Worm (Caenorhabditis elegans) whole organism, L3 larva: ENCODE measurements around the gene cpz-2.

Experiments used
- elt-3 ChIP-seq, 3 experiments: fragments of 150-350 bp in 1 of 3; sonication (generic microtip) in 2 of 3; optimal IDR thresholded peaks; 2 replicates in 2 of 3; 4 replicates in 1 of 3; lab custom pipeline; 2014 to 2017; ENCODE audit warnings: missing biosample characterization in 3 of 3, missing genetic modification characterization in 3 of 3
- lin-15B ChIP-seq: fragments of 150-350 bp; optimal IDR thresholded peaks from 2 replicates; lab custom pipeline; 2014; ENCODE audit warnings: missing biosample characterization, missing genetic modification characterization
- mdl-1 ChIP-seq: fragments of 150-350 bp; optimal IDR thresholded peaks from 2 replicates; lab custom pipeline; 2014; ENCODE audit warnings: missing biosample characterization, missing genetic modification characterization
- nhr-25 ChIP-seq: sonication (generic microtip); optimal IDR thresholded peaks from 2 replicates; lab custom pipeline; 2017; ENCODE audit warnings: missing biosample characterization, missing genetic modification characterization

- TF ChIP-seq nhr-25 (tag; lab: Kevin White, UChicago) (no peak), lin-15B (tag; lab: Kevin White, UChicago) (no peak), mdl-1 (tag; lab: Kevin White, UChicago) (no peak), elt-3 (tag; optimal IDR thresholded peaks at IDR 0.05; lab: Kevin White, UChicago) (no peak)
Observed at ce11 chrV:13360254-13360653, 20.7 kb upstream of the cpz-2 start, which contains the start of gene F32H5.4.
